Fruit fly (Drosophila melanogaster): ENCODE measurements around the gene CG31445.

Gene CG31445

dm6 chr3R:29196967-29197611 lies 47.5 kb downstream of the CG31445 start, which contains the start of gene CG14515:
TSS of gene CG14515 (plus strand) at chr3R:29197556.
- TF ChIP-seq ovo (GFP tag; optimal IDR thresholded peaks at IDR 0.05) (no peak), CG12768 (GFP tag; optimal IDR thresholded peaks at IDR 0.05) (no peak), bab1 (GFP tag; optimal IDR thresholded peaks at IDR 0.05) (no peak), Crg-1 (GFP tag; optimal IDR thresholded peaks at IDR 0.05) (no peak), Clk (GFP tag; optimal IDR thresholded peaks at IDR 0.05) (no peak), CG7045 (GFP tag; optimal IDR thresholded peaks at IDR 0.05) (no peak), CG5204 (GFP tag; optimal IDR thresholded peaks at IDR 0.05) (no peak), CG11617 (GFP tag; optimal IDR thresholded peaks at IDR 0.05) (no peak), Mnt (GFP tag; optimal IDR thresholded peaks at IDR 0.05) (no peak), tj (GFP tag; optimal IDR thresholded peaks at IDR 0.05) (no peak), CG7101 (tag; optimal IDR thresholded peaks at IDR 0.05) (no peak), Hr96 (GFP tag; optimal IDR thresholded peaks at IDR 0.05) (no peak), cnc (optimal IDR thresholded peaks at IDR 0.05) (no peak), kay (GFP tag; ENCODE audit: borderline replicate concordance) (no peak)

DNA sequence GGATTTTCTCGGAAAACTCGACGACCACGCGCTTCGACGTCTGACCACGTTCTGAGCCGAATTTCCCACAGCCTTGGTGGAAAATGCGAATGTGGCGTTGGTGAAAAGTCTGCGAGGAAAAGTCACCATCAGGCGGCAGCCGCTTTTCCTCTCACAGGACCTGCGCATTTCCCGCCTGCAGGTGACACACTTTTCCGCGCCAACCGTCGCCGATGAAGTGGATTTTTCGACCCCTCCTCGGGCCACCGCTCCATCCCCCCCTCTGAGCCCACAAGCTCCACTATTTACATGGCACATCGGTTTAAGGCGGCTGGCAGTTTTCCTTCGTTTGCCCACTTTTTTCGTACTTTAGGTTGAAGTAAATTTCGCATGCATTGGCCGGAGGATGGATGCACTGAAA lies 49.7 kb downstream of the CG31445 start, which contains the start of gene jus:
jus (minus strand) TSS at position 38 of the 400 bp plus-strand sequence.
- TF ChIP-seq CG1620 (GFP tag; optimal IDR thresholded peaks at IDR 0.05) (no peak), pad (GFP tag; optimal IDR thresholded peaks at IDR 0.05) (peak; percentile 22)

DNA sequence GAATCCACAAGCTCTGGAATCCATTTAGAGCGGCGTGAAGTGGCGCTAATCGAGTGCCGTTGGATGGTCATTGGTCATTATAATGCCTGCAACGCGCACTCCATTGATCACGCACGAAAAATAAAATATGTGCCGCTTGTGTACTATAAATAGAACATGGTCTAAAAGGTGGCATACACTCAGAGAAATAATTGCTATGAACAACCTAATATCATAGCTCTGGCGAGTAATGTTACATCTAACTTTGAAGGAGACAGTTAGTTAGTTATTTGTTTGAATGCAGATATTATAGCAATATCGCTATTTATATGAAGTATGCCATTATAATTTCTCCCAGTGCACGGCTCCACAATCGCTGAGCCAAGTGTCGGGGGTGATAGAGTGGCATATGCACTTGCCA lies 53.6 kb downstream of the CG31445 start:
- TF ChIP-seq tj (GFP tag; optimal IDR thresholded peaks at IDR 0.05) (no peak), cnc (optimal IDR thresholded peaks at IDR 0.05) (no peak), Mnt (GFP tag; optimal IDR thresholded peaks at IDR 0.05) (no peak), Clk (GFP tag; optimal IDR thresholded peaks at IDR 0.05) (no peak), ovo (GFP tag; optimal IDR thresholded peaks at IDR 0.05) (no peak), pad (GFP tag; optimal IDR thresholded peaks at IDR 0.05) (no peak), CG5204 (GFP tag; optimal IDR thresholded peaks at IDR 0.05) (no peak), CG12768 (GFP tag; optimal IDR thresholded peaks at IDR 0.05) (no peak), CG14711 (tag; optimal IDR thresholded peaks at IDR 0.05) (no peak), CG7045 (GFP tag; optimal IDR thresholded peaks at IDR 0.05) (no peak), toe (GFP tag; optimal IDR thresholded peaks at IDR 0.05) (no peak), kay (GFP tag; ENCODE audit: borderline replicate concordance) (no peak), CG11617 (GFP tag; optimal IDR thresholded peaks at IDR 0.05) (no peak), CG33017 (tag; optimal IDR thresholded peaks at IDR 0.05) (no peak), Hr96 (GFP tag; optimal IDR thresholded peaks at IDR 0.05) (no peak)

Data from whole organism, adult.